Fruit fly (Drosophila melanogaster): ENCODE data around the gene Acyp.

- TF ChIP-seq CG7101 (tag; optimal IDR thresholded peaks at IDR 0.05) (no peak), cic (GFP tag; optimal IDR thresholded peaks at IDR 0.05) (no peak), CG5204 (GFP tag; optimal IDR thresholded peaks at IDR 0.05) (no peak), Hr96 (GFP tag; optimal IDR thresholded peaks at IDR 0.05) (no peak)
Measured at dm6 chr2L:13889934-13890333, 21.9 kb upstream of the Acyp start.

Data from whole organism, adult.